Worm (Caenorhabditis elegans): ENCODE results near the gene srx-42.

Gene srx-42

DNA sequence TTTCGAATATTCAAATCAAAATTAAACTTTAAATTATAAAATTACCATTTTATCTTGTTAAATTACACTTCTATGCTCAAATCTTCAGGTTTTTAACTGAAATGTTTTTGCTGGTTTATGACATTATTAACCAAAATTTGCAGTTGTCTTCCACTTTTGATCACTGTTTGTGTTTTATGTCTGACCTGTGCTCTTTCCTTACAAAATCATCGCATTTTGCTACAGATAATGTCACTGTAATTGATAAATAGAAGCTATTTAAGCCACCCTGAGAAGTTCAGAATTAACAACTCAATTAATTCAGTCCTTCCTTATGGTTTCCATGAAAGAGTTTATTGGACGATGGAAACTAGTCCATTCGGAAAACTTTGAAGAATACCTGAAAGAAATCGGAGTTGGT, 30.4 kb upstream of the srx-42 start, which contains the start of gene lbp-8:
lbp-8 (plus strand) TSS at position 301 of the 400 bp plus-strand sequence.
- TF ChIP-seq cog-1 (tag; optimal IDR thresholded peaks at IDR 0.05) = no peak
- no peak for TF ChIP-seq T22C8.4 (GFP tag; IDR thresholded peaks at IDR 0.05)
- no peak for TF ChIP-seq tab-1 (GFP tag; IDR thresholded peaks at IDR 0.05)
- no peak for TF ChIP-seq ref-1 (GFP tag; conservative IDR thresholded peaks at IDR 0.05)
- no peak for TF ChIP-seq ztf-29 (GFP tag; IDR thresholded peaks at IDR 0.05)
- no peak for TF ChIP-seq klf-2 (GFP tag; conservative IDR thresholded peaks at IDR 0.05)
- no peak for TF ChIP-seq med-1 (GFP tag; optimal IDR thresholded peaks at IDR 0.05; ENCODE audit: insufficient read depth)
- TF ChIP-seq flt-1 (GFP tag; IDR thresholded peaks at IDR 0.05) = no peak
- TF ChIP-seq ztf-23 (GFP tag; IDR thresholded peaks at IDR 0.05) = no peak

DNA sequence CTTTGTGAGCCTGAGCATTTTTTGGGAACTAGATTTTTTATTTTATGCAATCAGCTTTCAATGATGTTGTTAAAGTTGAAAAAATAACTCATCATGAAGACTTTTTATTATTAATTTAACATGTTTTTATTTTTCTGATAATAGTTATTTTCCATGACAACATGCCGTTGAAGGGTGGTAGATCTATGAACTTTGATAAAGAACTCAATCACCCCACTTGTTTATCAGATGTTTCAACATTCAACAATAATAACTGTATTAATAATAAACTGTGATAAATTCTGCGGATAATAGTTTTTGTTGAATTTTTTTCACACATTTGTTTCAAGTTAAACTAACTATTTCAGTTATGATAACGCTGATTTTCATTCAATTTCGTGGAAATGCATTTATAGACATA, 29.3 kb upstream of the srx-42 start:
- TF ChIP-seq tab-1 (GFP tag; IDR thresholded peaks at IDR 0.05) = no peak
- no peak for TF ChIP-seq T22C8.4 (GFP tag; IDR thresholded peaks at IDR 0.05)
- no peak for TF ChIP-seq klf-2 (GFP tag; conservative IDR thresholded peaks at IDR 0.05)
- no peak for TF ChIP-seq ztf-29 (GFP tag; IDR thresholded peaks at IDR 0.05)
- TF ChIP-seq ztf-23 (GFP tag; IDR thresholded peaks at IDR 0.05) = no peak
- TF ChIP-seq ref-1 (GFP tag; conservative IDR thresholded peaks at IDR 0.05) = no peak
- TF ChIP-seq cog-1 (tag; optimal IDR thresholded peaks at IDR 0.05) = no peak
- no peak for TF ChIP-seq flt-1 (GFP tag; IDR thresholded peaks at IDR 0.05)
- TF ChIP-seq med-1 (GFP tag; optimal IDR thresholded peaks at IDR 0.05; ENCODE audit: insufficient read depth) = no peak

DNA sequence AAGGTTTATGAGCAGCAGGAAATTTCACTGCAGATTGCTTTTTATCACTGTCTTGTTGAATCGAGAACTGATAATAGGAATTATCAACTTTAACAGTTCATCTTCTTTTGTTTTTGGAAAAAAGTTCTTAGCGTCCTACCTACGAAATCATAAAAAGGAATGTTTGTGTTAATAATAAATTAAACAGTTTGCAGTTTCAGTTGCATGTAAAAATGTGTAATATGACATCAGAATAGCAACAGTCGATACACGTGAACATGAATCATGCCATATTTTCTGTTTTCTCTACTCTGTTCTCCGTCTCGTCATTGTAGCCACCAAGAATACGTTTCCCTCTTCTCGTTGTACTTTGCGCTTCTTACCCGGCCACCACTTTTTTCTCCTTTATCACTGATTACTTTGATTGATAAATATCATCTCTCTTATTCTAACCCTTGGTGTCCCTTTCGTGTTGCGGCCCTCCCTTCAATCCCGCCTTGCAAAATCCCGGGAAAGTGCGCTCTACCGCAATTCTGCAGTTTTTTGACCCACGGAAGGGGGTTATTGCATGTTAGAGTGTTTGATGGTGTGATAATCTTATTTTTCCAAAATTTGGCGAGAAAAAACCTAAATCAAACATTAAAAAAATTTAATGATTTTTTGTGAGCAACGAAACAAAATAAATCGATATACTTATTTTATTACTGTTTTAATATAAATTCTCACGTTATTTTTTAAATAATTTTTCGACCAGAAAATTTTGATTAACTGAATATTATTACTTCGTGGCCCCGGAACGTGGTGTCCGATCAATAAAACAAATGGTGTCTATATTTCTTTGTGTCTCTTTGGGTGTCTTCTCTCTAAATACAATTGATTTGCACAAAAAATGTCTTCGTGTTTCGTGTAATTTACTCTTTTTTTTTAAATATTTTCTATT, 28.1 kb upstream of the srx-42 start, which contains the start of gene sptl-3:
sptl-3 (plus strand) TSS at position 869 of the 919 bp plus-strand sequence.
- TF ChIP-seq klf-2 (GFP tag; conservative IDR thresholded peaks at IDR 0.05) (no peak), tab-1 (GFP tag; IDR thresholded peaks at IDR 0.05) (no peak), ztf-29 (GFP tag; IDR thresholded peaks at IDR 0.05) (no peak), cog-1 (tag; optimal IDR thresholded peaks at IDR 0.05) (no peak), ref-1 (GFP tag; conservative IDR thresholded peaks at IDR 0.05) (no peak), ztf-23 (GFP tag; IDR thresholded peaks at IDR 0.05) (no peak), med-1 (GFP tag; optimal IDR thresholded peaks at IDR 0.05; ENCODE audit: insufficient read depth) (no peak), T22C8.4 (GFP tag; IDR thresholded peaks at IDR 0.05) (no peak), flt-1 (GFP tag; IDR thresholded peaks at IDR 0.05) (no peak)

DNA sequence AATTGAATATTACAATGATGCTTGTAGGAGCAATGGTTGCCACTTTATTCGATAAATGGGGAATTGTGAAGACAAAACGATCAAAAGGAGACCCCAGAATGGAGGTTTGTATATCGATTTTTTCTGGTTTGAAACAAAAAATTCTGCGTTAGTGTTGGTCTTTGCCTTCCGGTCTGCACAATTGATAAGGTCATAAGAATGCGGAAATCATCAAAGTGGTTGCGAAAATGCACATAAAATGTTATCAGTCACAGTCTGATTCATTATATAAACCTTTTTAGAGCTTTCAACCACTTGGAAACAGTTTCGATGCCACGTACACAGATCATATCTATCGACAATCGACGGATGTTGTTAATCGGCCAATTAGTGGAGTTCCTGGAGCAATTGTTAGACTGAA, 27.2 kb upstream of the srx-42 start:
- no peak for TF ChIP-seq ref-1 (GFP tag; conservative IDR thresholded peaks at IDR 0.05)
- TF ChIP-seq klf-2 (GFP tag; conservative IDR thresholded peaks at IDR 0.05) = no peak
- TF ChIP-seq cog-1 (tag; optimal IDR thresholded peaks at IDR 0.05) = no peak
- TF ChIP-seq T22C8.4 (GFP tag; IDR thresholded peaks at IDR 0.05) = no peak
- TF ChIP-seq med-1 (GFP tag; optimal IDR thresholded peaks at IDR 0.05; ENCODE audit: insufficient read depth) = no peak
- TF ChIP-seq tab-1 (GFP tag; IDR thresholded peaks at IDR 0.05) = no peak
- TF ChIP-seq flt-1 (GFP tag; IDR thresholded peaks at IDR 0.05) = no peak
- no peak for TF ChIP-seq ztf-23 (GFP tag; IDR thresholded peaks at IDR 0.05)
- no peak for TF ChIP-seq ztf-29 (GFP tag; IDR thresholded peaks at IDR 0.05)

DNA sequence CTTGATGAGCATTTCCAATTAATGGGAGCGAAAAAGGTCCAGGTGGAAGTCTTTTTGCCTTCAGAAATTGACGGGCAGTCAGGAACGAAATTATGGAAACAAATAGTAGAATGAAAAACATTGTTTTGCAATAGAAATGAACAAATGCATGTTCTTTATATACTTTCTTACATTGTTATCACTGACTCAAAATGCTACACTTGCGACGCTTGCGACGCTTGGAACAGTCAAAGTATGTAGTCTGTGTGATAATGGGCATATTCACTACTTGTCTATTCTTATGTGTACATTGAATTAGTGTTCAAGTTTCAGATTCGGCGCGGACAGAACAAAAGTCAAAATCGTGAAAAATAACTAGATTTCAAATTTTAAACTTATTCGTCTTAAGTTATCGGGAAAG, 22.5 kb upstream of the srx-42 start, which contains the start of gene cyp-35C1:
cyp-35C1 (minus strand) TSS at position 132 of the 400 bp plus-strand sequence.
- no peak for TF ChIP-seq flt-1 (GFP tag; IDR thresholded peaks at IDR 0.05)
- no peak for TF ChIP-seq klf-2 (GFP tag; conservative IDR thresholded peaks at IDR 0.05)
- TF ChIP-seq ref-1 (GFP tag; conservative IDR thresholded peaks at IDR 0.05) = no peak
- no peak for TF ChIP-seq T22C8.4 (GFP tag; IDR thresholded peaks at IDR 0.05)
- no peak for TF ChIP-seq cog-1 (tag; optimal IDR thresholded peaks at IDR 0.05)
- no peak for TF ChIP-seq ztf-23 (GFP tag; IDR thresholded peaks at IDR 0.05)
- TF ChIP-seq ztf-29 (GFP tag; IDR thresholded peaks at IDR 0.05) = no peak
- TF ChIP-seq med-1 (GFP tag; optimal IDR thresholded peaks at IDR 0.05; ENCODE audit: insufficient read depth) = no peak
- no peak for TF ChIP-seq tab-1 (GFP tag; IDR thresholded peaks at IDR 0.05)

DNA sequence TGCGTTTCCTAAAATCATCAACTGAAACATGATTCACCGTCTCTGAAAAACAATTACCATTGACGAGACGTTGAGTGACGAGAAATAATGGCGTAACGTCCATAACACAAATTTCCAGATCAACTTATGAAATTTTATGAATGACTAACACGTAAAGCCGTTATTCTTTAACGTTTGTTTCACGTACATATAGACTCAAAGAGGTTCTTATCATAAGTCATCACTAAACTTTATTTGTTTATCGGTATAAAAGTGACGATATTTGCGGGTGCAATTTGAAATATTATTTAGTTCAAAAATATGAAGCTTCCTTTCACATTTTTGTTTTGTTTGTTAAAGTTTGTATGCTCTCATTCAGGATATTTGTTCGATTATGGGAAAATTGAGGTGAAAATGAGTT, 21.6 kb upstream of the srx-42 start, which contains the start of gene oac-3:
oac-3 (plus strand) TSS at position 301 of the 400 bp plus-strand sequence.
- TF ChIP-seq med-1 (GFP tag; optimal IDR thresholded peaks at IDR 0.05; ENCODE audit: insufficient read depth) (no peak), tab-1 (GFP tag; IDR thresholded peaks at IDR 0.05) (no peak), klf-2 (GFP tag; conservative IDR thresholded peaks at IDR 0.05) (no peak), cog-1 (tag; optimal IDR thresholded peaks at IDR 0.05) (no peak), T22C8.4 (GFP tag; IDR thresholded peaks at IDR 0.05) (no peak), ref-1 (GFP tag; conservative IDR thresholded peaks at IDR 0.05) (no peak), flt-1 (GFP tag; IDR thresholded peaks at IDR 0.05) (no peak), ztf-23 (GFP tag; IDR thresholded peaks at IDR 0.05) (no peak)

DNA sequence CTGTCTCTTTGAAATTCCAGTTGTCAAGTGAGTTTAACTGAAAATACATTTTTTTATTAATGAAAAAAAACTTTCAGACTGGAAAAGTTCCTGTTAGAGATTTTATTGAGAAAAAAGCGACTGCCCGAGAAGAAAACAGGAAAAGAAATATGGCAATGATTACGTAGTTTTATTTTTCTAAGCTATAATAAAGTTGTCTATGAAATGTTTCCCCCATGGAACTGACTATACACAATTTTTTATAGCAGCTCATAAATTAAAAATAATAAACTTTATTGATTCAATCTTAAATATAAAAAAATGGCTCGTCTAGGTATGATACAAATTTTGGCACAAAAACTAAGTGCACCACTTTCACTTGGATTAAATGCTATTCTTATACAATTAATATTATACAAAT, 18.3 kb upstream of the srx-42 start, which contains the start of gene C06B3.1:
C06B3.1 (plus strand) TSS at position 301 of the 400 bp plus-strand sequence.
- TF ChIP-seq klf-2 (GFP tag; conservative IDR thresholded peaks at IDR 0.05) = no peak

DNA sequence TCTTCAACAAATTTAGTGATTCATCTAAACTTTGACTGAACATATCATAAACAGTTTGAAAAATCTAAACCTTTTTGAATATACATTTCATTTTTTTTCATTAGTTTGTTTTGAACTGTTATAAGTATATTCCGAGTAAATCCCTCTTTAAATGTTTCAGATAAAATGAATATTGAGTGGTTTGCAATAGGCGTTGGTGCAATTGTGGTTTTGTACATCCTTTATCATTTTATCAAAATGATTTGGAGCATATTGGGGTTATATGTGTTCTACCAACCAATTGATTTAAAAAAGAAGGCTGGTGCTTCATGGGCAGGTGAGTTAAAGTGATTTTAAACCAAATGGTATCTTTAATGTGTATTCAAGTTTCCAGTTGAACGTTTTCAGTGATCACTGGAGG, 16.4 kb upstream of the srx-42 start, which contains the start of gene stdh-3:
stdh-3 (plus strand) TSS at position 166 of the 400 bp plus-strand sequence.
- no peak for TF ChIP-seq cog-1 (tag; optimal IDR thresholded peaks at IDR 0.05)

DNA sequence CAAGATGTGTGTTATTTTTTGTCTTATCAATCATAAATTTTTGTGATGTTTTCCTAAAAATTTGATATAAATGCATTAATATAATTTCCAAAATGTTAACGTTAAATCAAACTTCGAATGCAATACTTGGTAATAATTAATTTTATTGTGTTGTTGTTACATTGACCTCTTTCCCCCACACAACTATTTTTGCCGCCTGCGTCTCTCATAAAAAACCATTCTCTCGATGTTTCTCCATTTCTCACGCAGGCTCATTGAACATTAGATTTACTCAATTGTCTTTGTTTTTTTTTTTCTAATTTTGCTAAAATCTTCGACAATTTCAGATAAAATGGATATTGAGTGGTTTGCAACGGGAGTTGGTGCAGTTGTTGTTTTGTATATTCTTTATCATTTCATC, 14.7 kb upstream of the srx-42 start, which contains the start of gene stdh-1:
stdh-1 (plus strand) TSS at position 327 of the 400 bp plus-strand sequence.
- TF ChIP-seq klf-2 (GFP tag; conservative IDR thresholded peaks at IDR 0.05) = no peak
- peak; percentile 20 for TF ChIP-seq cog-1 (tag; optimal IDR thresholded peaks at IDR 0.05)
- no peak for TF ChIP-seq tab-1 (GFP tag; IDR thresholded peaks at IDR 0.05)
- no peak for TF ChIP-seq ref-1 (GFP tag; conservative IDR thresholded peaks at IDR 0.05)

Data from whole organism, midembryonic.